Worm (Caenorhabditis elegans) whole organism, L2 larva: Measurements from ENCODE around the gene rmd-1.

Source experiments
- egl-27 ChIP-seq: sonication (generic microtip); optimal IDR thresholded peaks from 3 replicates; lab custom pipeline; 2017; ENCODE audit warnings: missing biosample characterization, missing genetic modification reagents, missing genetic modification characterization
- fos-1 ChIP-seq: fragments of 150-350 bp; optimal IDR thresholded peaks from 2 replicates; lab custom pipeline; 2014; ENCODE audit warnings: missing biosample characterization, missing genetic modification characterization
- lsy-2 ChIP-seq, 2 experiments: fragments of 150-350 bp in 1 of 2; sonication (generic microtip) in 1 of 2; optimal IDR thresholded peaks; 2 replicates each; lab custom pipeline; 2014 to 2017; ENCODE audit warnings: missing biosample characterization in 2 of 2, missing genetic modification characterization in 2 of 2
- mdl-1 ChIP-seq, 2 experiments: fragments of 150-350 bp in 1 of 2; sonication (generic microtip) in 1 of 2; optimal IDR thresholded peaks; 2 replicates each; lab custom pipeline; 2017; ENCODE audit warnings: missing biosample characterization in 2 of 2, missing genetic modification characterization in 2 of 2
- nhr-12 ChIP-seq: fragments of 150-350 bp; optimal IDR thresholded peaks from 2 replicates; lab custom pipeline; 2014; ENCODE audit warnings: missing biosample characterization, missing genetic modification characterization
- nhr-21 ChIP-seq: fragments of 150-350 bp; optimal IDR thresholded peaks from 2 replicates; lab custom pipeline; 2014; ENCODE audit warnings: missing biosample characterization, missing genetic modification characterization
- nhr-25 ChIP-seq: fragments of 150-350 bp; sonication (generic microtip); optimal IDR thresholded peaks from 3 replicates; lab custom pipeline; 2014; ENCODE audit warnings: missing biosample characterization, missing genetic modification characterization
- nhr-6 ChIP-seq: fragments of 150-350 bp; optimal IDR thresholded peaks from 2 replicates; lab custom pipeline; 2014; ENCODE audit warnings: missing biosample characterization, missing genetic modification characterization
- skn-1 ChIP-seq: sonication (generic microtip); optimal IDR thresholded peaks from 2 replicates; lab custom pipeline; 2017; ENCODE audit warnings: missing biosample characterization, missing genetic modification characterization
- snpc-4 ChIP-seq: fragments of 150-350 bp; optimal IDR thresholded peaks from 2 replicates; lab custom pipeline; 2014; ENCODE audit warnings: missing biosample characterization, missing genetic modification characterization
- unc-39 ChIP-seq: fragments of 150-350 bp; optimal IDR thresholded peaks from 2 replicates; lab custom pipeline; 2014; ENCODE audit warnings: missing biosample characterization, missing genetic modification characterization
- zag-1 ChIP-seq: fragments of 150-350 bp; optimal IDR thresholded peaks from 2 replicates; lab custom pipeline; 2014; ENCODE audit warnings: missing biosample characterization, missing genetic modification characterization

DNA sequence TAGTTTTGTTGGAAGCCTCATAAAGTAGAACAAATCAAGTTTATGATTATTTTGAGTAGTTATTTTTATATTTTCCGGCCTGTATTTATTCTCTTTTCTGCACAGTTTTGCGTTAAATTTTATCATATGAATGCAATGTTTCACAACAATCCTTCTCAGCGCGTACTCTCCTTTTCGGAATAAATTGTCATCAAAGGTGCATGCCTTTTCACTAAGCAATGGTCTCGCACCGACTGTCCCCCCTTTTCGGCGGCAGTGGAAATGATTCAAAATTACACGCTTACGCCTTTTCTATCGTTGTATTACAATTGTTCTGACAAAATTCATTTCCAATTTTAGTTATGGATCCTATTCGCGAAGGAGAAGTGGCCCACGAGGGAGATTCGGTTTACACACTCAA, 11.8 kb upstream of the rmd-1 start, which contains the start of the genes iff-1 and cdk-1:
- no peak for TF ChIP-seq snpc-4
- TF ChIP-seq mdl-1 (tag; optimal IDR thresholded peaks at IDR 0.05; lab: Kevin White, UChicago): no peak
- TF ChIP-seq nhr-12 (tag; lab: Kevin White, UChicago): no peak
- no peak for TF ChIP-seq skn-1 (tag; lab: Kevin White, UChicago)
- peak in 1 of 2 experiments; percentile 66 for TF ChIP-seq lsy-2 (tag; optimal IDR thresholded peaks at IDR 0.05; lab: Kevin White, UChicago)
- no peak for TF ChIP-seq nhr-21
- TF ChIP-seq fos-1 (tag; lab: Kevin White, UChicago): peak; percentile 25
- TF ChIP-seq unc-39 (tag; lab: Kevin White, UChicago): no peak
- no peak for TF ChIP-seq egl-27
- TF ChIP-seq zag-1 (tag; lab: Kevin White, UChicago): no peak
- no peak for TF ChIP-seq nhr-25 (tag; lab: Kevin White, UChicago)
- no peak for TF ChIP-seq nhr-6
